Worm (Caenorhabditis elegans): ENCODE results near the gene srsx-15.

DNA sequence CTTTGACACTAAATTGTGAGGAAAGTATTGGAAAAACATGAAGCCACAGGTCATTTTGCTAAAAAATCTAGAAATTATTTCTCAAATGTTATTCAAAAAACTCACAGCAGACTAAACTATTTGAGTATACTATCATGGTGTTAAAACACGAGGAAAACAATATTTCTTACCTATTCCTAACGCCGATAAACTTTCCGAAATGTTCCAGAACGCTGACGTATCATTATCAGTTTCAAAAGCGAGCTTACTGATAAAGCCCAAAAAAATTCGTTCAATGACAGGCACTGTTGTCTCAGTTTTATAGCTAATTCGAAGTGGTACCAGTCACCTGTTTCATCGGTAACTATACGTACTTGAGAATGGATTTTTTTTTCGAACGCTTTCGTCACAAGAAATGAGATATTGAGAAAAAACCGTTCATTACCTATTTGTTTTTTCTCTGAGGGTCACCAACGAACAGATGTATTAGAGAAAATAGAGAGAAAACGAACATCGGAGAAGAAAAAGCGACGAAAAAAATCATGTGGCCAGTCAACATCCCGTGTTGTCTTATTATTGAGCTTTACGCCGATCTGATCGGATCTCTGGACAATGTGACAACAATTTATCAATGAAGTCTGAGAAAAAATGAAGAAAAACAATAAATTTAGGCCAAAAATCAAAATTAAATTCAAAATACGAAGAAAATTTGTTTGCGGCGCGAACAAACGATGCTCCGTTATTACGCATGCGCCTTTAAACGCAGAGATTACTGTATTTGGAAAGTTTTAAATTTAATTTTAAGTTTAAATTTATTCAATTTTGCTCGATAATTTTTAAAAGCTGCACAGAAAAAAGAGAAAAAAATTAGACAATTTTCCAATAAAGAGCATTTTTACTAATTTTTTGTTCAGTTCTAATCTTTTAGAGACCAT lies 42.8 kb upstream of the srsx-15 start:
- TF ChIP-seq F22D6.2 (tag; optimal IDR thresholded peaks at IDR 0.05) (no peak), unc-62 (GFP tag; optimal IDR thresholded peaks at IDR 0.05) (no peak), C17E4.6 (GFP tag; IDR thresholded peaks at IDR 0.05) (no peak)

All from whole organism, young adult.